Fruit fly (Drosophila melanogaster) whole organism, embryonic: ENCODE data around the gene CG9117.

Experiments
- Aef1 ChIP-seq: fragments of 200-800 bp; sonication (Bioruptor generic); IDR thresholded peaks from 3 replicates; pipeline ENCODE4 v1.3.6; 2022; ENCODE audit warnings: missing biosample characterization, missing genetic modification characterization
- BEAF-32 ChIP-seq: fragments of 200-800 bp; sonication (Bioruptor generic); optimal IDR thresholded peaks from 3 replicates; lab custom pipeline; 2017; ENCODE audit warnings: missing biosample characterization, missing genetic modification characterization, mild to moderate bottlenecking, moderate library complexity, missing genetic modification reagents
- CG11093 ChIP-seq: fragments of 200-800 bp; sonication (Bioruptor generic); IDR thresholded peaks from 3 replicates; pipeline ENCODE4 v1.3.6; 2022; ENCODE audit warnings: missing biosample characterization, missing genetic modification characterization
- CG12104 ChIP-seq: fragments of 200-800 bp; sonication (Bioruptor generic); optimal IDR thresholded peaks from 3 replicates; lab custom pipeline; 2016; ENCODE audit warnings: missing biosample characterization, missing genetic modification characterization
- CG12744 ChIP-seq: fragments of 200-800 bp; sonication (Bioruptor generic); optimal IDR thresholded peaks from 2 replicates; lab custom pipeline; 2016; ENCODE audit warnings: missing biosample characterization, missing genetic modification characterization
- CG1647 ChIP-seq: fragments of 200-800 bp; sonication (Bioruptor generic); optimal IDR thresholded peaks from 3 replicates; lab custom pipeline; 2016; ENCODE audit warnings: missing biosample characterization, missing genetic modification characterization
- CG16815 ChIP-seq: fragments of 200-800 bp; sonication (Bioruptor generic); optimal IDR thresholded peaks from 3 replicates; lab custom pipeline; 2017; ENCODE audit warnings: missing biosample characterization, mild to moderate bottlenecking, missing genetic modification characterization
- CG2116 ChIP-seq: fragments of 200-800 bp; sonication (Bioruptor generic); optimal IDR thresholded peaks from 3 replicates; lab custom pipeline; 2018; ENCODE audit warnings: missing biosample characterization, mild to moderate bottlenecking, missing genetic modification characterization
- CG2199 ChIP-seq: fragments of 200-800 bp; sonication (Bioruptor generic); IDR thresholded peaks from 3 replicates; pipeline ENCODE4 v1.3.6; 2022; ENCODE audit warnings: missing biosample characterization, missing genetic modification characterization
- CG31441 ChIP-seq: fragments of 200-800 bp; sonication (Bioruptor generic); IDR thresholded peaks from 2 replicates; pipeline ENCODE4 v1.3.6; 2022; ENCODE audit warnings: missing biosample characterization, missing genetic modification characterization
- CG33557 ChIP-seq: fragments of 200-800 bp; sonication (Bioruptor generic); optimal IDR thresholded peaks from 2 replicates; lab custom pipeline; 2019; ENCODE audit warnings: missing biosample characterization, mild to moderate bottlenecking, missing genetic modification characterization, moderate library complexity
- CG34376 ChIP-seq: fragments of 200-800 bp; sonication (Bioruptor generic); optimal IDR thresholded peaks from 2 replicates; lab custom pipeline; 2018; ENCODE audit warnings: missing biosample characterization, mild to moderate bottlenecking, missing genetic modification characterization
- CG3726 ChIP-seq: fragments of 200-800 bp; sonication (Bioruptor generic); IDR thresholded peaks from 3 replicates; pipeline ENCODE4, ENCODE4 v1.3.6; 2022; ENCODE audit warnings: missing biosample characterization, missing genetic modification characterization
- CG3847 ChIP-seq: fragments of 200-800 bp; sonication (Bioruptor generic); IDR thresholded peaks from 2 replicates; pipeline ENCODE4 v1.3.6; 2022; ENCODE audit warnings: missing biosample characterization, missing genetic modification characterization
- CG5180 ChIP-seq: fragments of 200-800 bp; sonication (Bioruptor generic); optimal IDR thresholded peaks from 3 replicates; lab custom pipeline; 2017; ENCODE audit warnings: missing biosample characterization, missing genetic modification characterization, mild to moderate bottlenecking, moderate library complexity, missing genetic modification reagents
- CG6175 ChIP-seq: fragments of 200-800 bp; sonication (Bioruptor generic); IDR thresholded peaks from 3 replicates; pipeline ENCODE4 v1.3.6; 2022; ENCODE audit warnings: missing biosample characterization, missing genetic modification characterization
- CG7839 ChIP-seq: fragments of 200-800 bp; sonication (Bioruptor generic); optimal IDR thresholded peaks from 3 replicates; lab custom pipeline; 2018; ENCODE audit warnings: missing biosample characterization, mild to moderate bottlenecking, missing genetic modification characterization, moderate library complexity
- CG8281 ChIP-seq: fragments of 200-800 bp; sonication (Bioruptor generic); optimal IDR thresholded peaks from 2 replicates; lab custom pipeline; 2018; ENCODE audit warnings: missing biosample characterization, mild to moderate bottlenecking, missing genetic modification characterization, moderate library complexity
- CG8765 ChIP-seq: fragments of 200-800 bp; sonication (Bioruptor generic); IDR thresholded peaks from 2 replicates; pipeline ENCODE4 v1.3.6; 2022; ENCODE audit warnings: missing biosample characterization, missing genetic modification characterization
- CG9797 ChIP-seq: fragments of 200-800 bp; sonication (Bioruptor generic); optimal IDR thresholded peaks from 3 replicates; lab custom pipeline; 2018; ENCODE audit warnings: missing biosample characterization, mild to moderate bottlenecking, missing genetic modification characterization
- CG9817 ChIP-seq: fragments of 200-800 bp; sonication (Bioruptor generic); optimal IDR thresholded peaks from 2 replicates; lab custom pipeline; 2018; ENCODE audit warnings: missing biosample characterization, mild to moderate bottlenecking, missing genetic modification characterization, moderate library complexity
- Ets97D ChIP-seq: fragments of 200-800 bp; sonication (Bioruptor generic); optimal IDR thresholded peaks from 3 replicates; lab custom pipeline; 2016; ENCODE audit warnings: missing biosample characterization, missing genetic modification characterization
- HLH4C ChIP-seq: fragments of 200-800 bp; sonication (Bioruptor generic); IDR thresholded peaks from 3 replicates; pipeline ENCODE4 v1.3.6; 2022; ENCODE audit warnings: missing biosample characterization, missing genetic modification characterization; ENCODE audit not compliant: partially characterized antibody
- MESR4 ChIP-seq: fragments of 200-800 bp; sonication (Bioruptor generic); optimal IDR thresholded peaks from 2 replicates; lab custom pipeline; 2018; ENCODE audit warnings: missing biosample characterization, mild to moderate bottlenecking, missing genetic modification characterization, moderate library complexity
- Med ChIP-seq: fragments of 200-800 bp; sonication (Bioruptor generic); peaks from one replicate; lab custom pipeline; 2016; ENCODE audit warnings: missing biosample characterization, missing genetic modification characterization, mild to moderate bottlenecking, inconsistent platforms, moderate library complexity
- Nf-YB ChIP-seq: fragments of 200-800 bp; sonication (Bioruptor generic); optimal IDR thresholded peaks from 3 replicates; lab custom pipeline; 2019; ENCODE audit warnings: missing biosample characterization, mild to moderate bottlenecking, missing genetic modification characterization, moderate library complexity
- Trl ChIP-seq, 3 experiments: fragments of >200 bp in 2 of 3; fragments of 200-800 bp in 1 of 3; sonication (Bioruptor generic) in 1 of 3; optimal IDR thresholded peaks; 2 replicates in 1 of 3; 3 replicates in 2 of 3; lab custom pipeline; 2016 to 2017; ENCODE audit warnings: missing biosample characterization in 1 of 3, missing genetic modification characterization in 1 of 3
- ato ChIP-seq: fragments of 200-800 bp; sonication (Bioruptor generic); IDR thresholded peaks from 2 replicates; pipeline ENCODE4 v1.3.6; 2022; ENCODE audit warnings: missing biosample characterization, missing genetic modification characterization; ENCODE audit not compliant: partially characterized antibody
- bbx ChIP-seq: fragments of 200-800 bp; sonication (Bioruptor generic); IDR thresholded peaks from 2 replicates; pipeline ENCODE4 v1.3.6; 2022; ENCODE audit warnings: missing biosample characterization, missing genetic modification characterization; ENCODE audit not compliant: partially characterized antibody
- br ChIP-seq: fragments of >200 bp; optimal IDR thresholded peaks from 2 replicates; lab custom pipeline; 2017
- btn ChIP-seq: fragments of 200-800 bp; sonication (Bioruptor generic); optimal IDR thresholded peaks from 2 replicates; lab custom pipeline; 2016; ENCODE audit warnings: missing biosample characterization, missing genetic modification characterization
- cad ChIP-seq: fragments of >200 bp; optimal IDR thresholded peaks from 2 replicates; lab custom pipeline; 2017; ENCODE audit warnings: missing biosample characterization, missing genetic modification characterization
- cg ChIP-seq: fragments of 200-800 bp; sonication (Bioruptor generic); optimal IDR thresholded peaks from 3 replicates; lab custom pipeline; 2019; ENCODE audit warnings: missing biosample characterization, mild to moderate bottlenecking, missing genetic modification characterization, moderate library complexity
- ci ChIP-seq: fragments of 200-800 bp; sonication (Bioruptor generic); IDR thresholded peaks from 3 replicates; pipeline ENCODE4 v1.3.6; 2022; ENCODE audit warnings: missing biosample characterization, missing genetic modification characterization
- disco-r ChIP-seq: fragments of 200-800 bp; sonication (Bioruptor generic); optimal IDR thresholded peaks from 2 replicates; lab custom pipeline; 2016; ENCODE audit warnings: missing biosample characterization, missing genetic modification characterization
- en ChIP-seq: fragments of 200-800 bp; sonication (Bioruptor generic); optimal IDR thresholded peaks from 2 replicates; lab custom pipeline; 2016; ENCODE audit warnings: missing biosample characterization, missing genetic modification characterization
- exex ChIP-seq: fragments of 200-800 bp; sonication (Bioruptor generic); optimal IDR thresholded peaks from 4 replicates; lab custom pipeline; 2018; ENCODE audit warnings: missing biosample characterization, mild to moderate bottlenecking, missing genetic modification characterization, moderate library complexity
- luna ChIP-seq: fragments of 200-800 bp; sonication (Bioruptor generic); optimal IDR thresholded peaks from 2 replicates; lab custom pipeline; 2016; ENCODE audit warnings: missing biosample characterization, missing genetic modification characterization
- peb ChIP-seq: fragments of 200-800 bp; sonication (Bioruptor generic); IDR thresholded peaks from 2 replicates; pipeline ENCODE4 v1.3.6; 2022; ENCODE audit warnings: missing biosample characterization, missing genetic modification characterization
- phol ChIP-seq: fragments of 200-800 bp; sonication (Bioruptor generic); optimal IDR thresholded peaks from 3 replicates; lab custom pipeline; 2018; ENCODE audit warnings: missing biosample characterization, mild to moderate bottlenecking, missing genetic modification characterization, moderate library complexity
- ranshi ChIP-seq: fragments of 200-800 bp; sonication (Bioruptor generic); IDR thresholded peaks from 2 replicates; pipeline ENCODE4 v1.3.6; 2022; ENCODE audit warnings: missing biosample characterization, missing genetic modification characterization
- rib ChIP-seq: fragments of 200-800 bp; sonication (Bioruptor generic); IDR thresholded peaks from 2 replicates; pipeline ENCODE4 v1.3.6; 2022; ENCODE audit warnings: missing biosample characterization, missing genetic modification characterization
- run ChIP-seq: fragments of 200-800 bp; sonication (Bioruptor generic); optimal IDR thresholded peaks from 3 replicates; lab custom pipeline; 2018; ENCODE audit warnings: missing biosample characterization, mild to moderate bottlenecking, missing genetic modification characterization
- scrt ChIP-seq: fragments of 200-800 bp; sonication (Bioruptor generic); optimal IDR thresholded peaks from 2 replicates; lab custom pipeline; 2018; ENCODE audit warnings: missing biosample characterization, mild to moderate bottlenecking, missing genetic modification characterization, moderate library complexity
- sug ChIP-seq: fragments of 200-800 bp; optimal IDR thresholded peaks from 2 replicates; lab custom pipeline; 2019; ENCODE audit warnings: missing biosample characterization, mild to moderate bottlenecking, missing genetic modification characterization, moderate library complexity
- unpg ChIP-seq: fragments of 200-800 bp; sonication (Bioruptor generic); optimal IDR thresholded peaks from 3 replicates; lab custom pipeline; 2018; ENCODE audit warnings: missing biosample characterization, mild to moderate bottlenecking, missing genetic modification characterization, moderate library complexity
- vnd ChIP-seq: fragments of 200-800 bp; sonication (Bioruptor generic); IDR thresholded peaks from 3 replicates; pipeline ENCODE4 v1.3.6; 2022; ENCODE audit warnings: missing biosample characterization, missing genetic modification characterization; ENCODE audit not compliant: partially characterized antibody
- yki ChIP-seq: fragments of >200 bp; optimal IDR thresholded peaks from 3 replicates; lab custom pipeline; 2018
- zen2 ChIP-seq: fragments of 200-800 bp; sonication (Bioruptor generic); IDR thresholded peaks from 3 replicates; pipeline ENCODE4 v1.3.6; 2022; ENCODE audit warnings: missing biosample characterization, missing genetic modification characterization; ENCODE audit not compliant: partially characterized antibody
- zfh1 ChIP-seq: fragments of 200-800 bp; sonication (Bioruptor generic); IDR thresholded peaks from 3 replicates; pipeline ENCODE4 v1.3.6; 2022; ENCODE audit warnings: missing biosample characterization, missing genetic modification characterization

CG9117 gene

DNA sequence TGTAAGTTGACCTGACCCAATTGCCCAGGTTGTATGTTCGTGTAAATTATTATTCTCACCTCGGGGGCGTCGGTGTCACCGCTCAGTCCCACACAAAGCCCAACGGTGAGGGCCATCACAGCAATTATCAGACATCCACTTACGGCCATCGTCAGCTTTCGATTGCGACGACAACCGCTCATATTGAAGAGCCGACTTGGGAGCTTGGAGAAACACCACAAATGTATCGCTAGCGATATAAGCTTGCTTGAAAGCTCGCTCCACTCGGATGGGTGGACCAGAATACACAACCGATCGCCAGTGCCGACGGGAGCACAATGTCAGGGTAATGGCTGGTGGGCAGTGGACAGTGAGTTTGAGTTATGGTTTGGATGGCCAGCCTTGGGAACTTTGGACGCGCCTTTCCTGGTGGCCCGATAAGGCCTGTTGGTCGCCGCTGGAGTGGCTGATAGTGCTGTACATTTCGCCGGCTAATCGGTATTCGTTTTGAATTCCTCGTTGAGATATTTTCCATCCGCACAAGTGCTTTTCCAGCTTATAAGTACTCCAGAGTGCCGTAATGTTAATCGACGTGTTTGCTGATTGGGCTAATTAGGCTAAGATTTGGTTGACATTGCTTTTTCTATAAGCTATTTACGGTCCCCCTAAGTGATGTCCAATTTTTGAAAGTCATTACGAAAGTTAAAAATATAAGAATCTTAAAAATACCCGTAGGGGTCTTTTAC, 31.0 kb downstream of the CG9117 start, which contains the start of gene Gal (continued):
- TF ChIP-seq btn (GFP tag; lab: Kevin White, UChicago), result no peak
- TF ChIP-seq vnd, result 0 out of 3 replicates have a peak, but pooled peaks have one; percentile 27
- TF ChIP-seq CG31441 (GFP tag; lab: Robert Waterston, UW), result no peak
- 0 out of 3 replicates have a peak, but pooled peaks have one; percentile 35 for TF ChIP-seq CG2199 (GFP tag; lab: Robert Waterston, UW)
- no peak for TF ChIP-seq CG9797 (GFP tag; lab: Kevin White, UChicago)
- TF ChIP-seq exex (tag; lab: Kevin White, UChicago), result peak; percentile 97
- no peak for TF ChIP-seq Aef1 (GFP tag; lab: Robert Waterston, UW)
- no peak for TF ChIP-seq CG11093 (GFP tag; lab: Robert Waterston, UW)
- TF ChIP-seq CG3726 (GFP tag; lab: Robert Waterston, UW), result 0 out of 3 replicates have a peak, but pooled peaks have one; percentile 30
- no peak for TF ChIP-seq CG8281 (tag; lab: Kevin White, UChicago)
- TF ChIP-seq CG16815 (GFP tag; lab: Kevin White, UChicago), result no peak
- no peak for TF ChIP-seq CG12744 (GFP tag; lab: Kevin White, UChicago)
- no peak for TF ChIP-seq run
- TF ChIP-seq CG3847 (GFP tag; lab: Robert Waterston, UW), result no peak
- TF ChIP-seq luna, result no peak
- peak; percentile 83 for TF ChIP-seq sug (tag; lab: Kevin White, UChicago)
- peak; percentile 33; the same call in 1 of the 3 replicates for TF ChIP-seq ci (GFP tag; lab: Robert Waterston, UW)
- TF ChIP-seq br (lab: Kevin White, UChicago), result no peak
- TF ChIP-seq yki (lab: Kevin White, UChicago), result no peak
- TF ChIP-seq en (GFP tag; lab: Kevin White, UChicago), result no peak
- no peak for TF ChIP-seq unpg (GFP tag; lab: Kevin White, UChicago)
- no peak for TF ChIP-seq CG9817 (tag; lab: Kevin White, UChicago)
- TF ChIP-seq peb (GFP tag; lab: Robert Waterston, UW), result no peak
- TF ChIP-seq Trl (optimal IDR thresholded peaks at IDR 0.05; lab: Kevin White, UChicago), result no peak
- TF ChIP-seq Trl (GFP tag; optimal IDR thresholded peaks at IDR 0.05; lab: Kevin White, UChicago), result no peak
- no peak for TF ChIP-seq CG33557
- TF ChIP-seq CG8765 (GFP tag; lab: Robert Waterston, UW), result no peak
- TF ChIP-seq CG5180 (GFP tag; lab: Kevin White, UChicago), result no peak
- no peak for TF ChIP-seq ato (GFP tag; lab: Robert Waterston, UW)
- no peak for TF ChIP-seq CG12104
- peak; percentile 1 for TF ChIP-seq CG34376
- TF ChIP-seq Nf-YB (GFP tag; lab: Kevin White, UChicago), result no peak
- no peak for TF ChIP-seq BEAF-32 (GFP tag; lab: Kevin White, UChicago)
- no peak for TF ChIP-seq CG2116
- TF ChIP-seq zen2 (GFP tag; lab: Robert Waterston, UW), result no peak; the same call in 2 of the 3 replicates
- no peak for TF ChIP-seq scrt (GFP tag; lab: Kevin White, UChicago)
- no peak for TF ChIP-seq cg (GFP tag; lab: Kevin White, UChicago)

DNA sequence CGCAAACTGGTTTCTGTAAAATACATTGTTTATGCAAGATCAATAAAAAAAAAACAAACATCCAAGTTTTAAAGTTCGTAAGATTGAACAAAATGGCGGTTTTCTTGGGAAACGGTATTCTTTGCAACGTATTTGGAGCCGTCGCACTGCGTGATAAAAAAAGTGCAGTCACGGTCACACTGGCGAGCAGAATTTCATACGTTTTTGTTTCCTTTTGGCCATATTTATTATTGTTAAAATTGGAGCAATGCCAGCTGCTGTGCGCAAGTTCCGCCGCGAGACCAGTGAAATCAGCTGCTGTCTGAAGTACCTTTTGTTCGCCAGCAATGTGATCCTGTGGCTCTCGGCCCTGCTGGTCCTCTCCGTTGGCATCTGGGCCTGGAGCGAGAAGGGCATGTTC, 37.6 kb downstream of the CG9117 start, which contains the start of gene Tsp26A:
Gene Tsp26A, plus strand, starts transcription at position 164 of the 400 bp plus-strand sequence.
- peak; percentile 29 for TF ChIP-seq Ets97D (GFP tag; lab: Kevin White, UChicago)
- no peak for TF ChIP-seq CG1647 (GFP tag; lab: Kevin White, UChicago)
- TF ChIP-seq ranshi (GFP tag; lab: Robert Waterston, UW), result 0 out of 2 replicates have a peak, but pooled peaks have one; percentile 16
- no peak for TF ChIP-seq disco-r (GFP tag; lab: Kevin White, UChicago)
- no peak for TF ChIP-seq CG7839 (tag; lab: Kevin White, UChicago)
- TF ChIP-seq vnd, result no peak
- TF ChIP-seq CG6175 (GFP tag; lab: Robert Waterston, UW), result no peak
- no peak for TF ChIP-seq cad (GFP tag; lab: Kevin White, UChicago)
- peak; percentile 62 for TF ChIP-seq Med
- peak; percentile 48; the same call in 1 of the 2 replicates for TF ChIP-seq bbx
- TF ChIP-seq HLH4C, result no peak
- TF ChIP-seq phol, result peak; percentile 93
- peak; percentile 78 for TF ChIP-seq MESR4 (GFP tag; lab: Kevin White, UChicago)
- TF ChIP-seq rib (GFP tag; lab: Robert Waterston, UW), result no peak
- peak; percentile 27; the same call in 1 of the 3 replicates for TF ChIP-seq zfh1 (GFP tag; lab: Robert Waterston, UW)
